Fruit fly (Drosophila melanogaster): ENCODE measurements around the gene CG34436.

CG34436 gene

dm6 chr3R:28330266-28331125 lies 48.1 kb downstream of the CG34436 start:
- TF ChIP-seq psq (optimal IDR thresholded peaks at IDR 0.05) (no peak), pan (optimal IDR thresholded peaks at IDR 0.05) (no peak), EcR (GFP tag; optimal IDR thresholded peaks at IDR 0.05) (no peak), Dll (optimal IDR thresholded peaks at IDR 0.05) (no peak), usp (GFP tag; optimal IDR thresholded peaks at IDR 0.05) (no peak), CG8478 (optimal IDR thresholded peaks at IDR 0.05) (no peak)

dm6 chr3R:28331126-28331490 lies 48.7 kb downstream of the CG34436 start:
- TF ChIP-seq usp (GFP tag; optimal IDR thresholded peaks at IDR 0.05) (no peak), Dll (optimal IDR thresholded peaks at IDR 0.05) (no peak), psq (optimal IDR thresholded peaks at IDR 0.05) (no peak), EcR (GFP tag; optimal IDR thresholded peaks at IDR 0.05) (no peak), pan (optimal IDR thresholded peaks at IDR 0.05) (no peak), CG8478 (optimal IDR thresholded peaks at IDR 0.05) (no peak)

- TF ChIP-seq pan (optimal IDR thresholded peaks at IDR 0.05) (no peak), EcR (GFP tag; optimal IDR thresholded peaks at IDR 0.05) (no peak), usp (GFP tag; optimal IDR thresholded peaks at IDR 0.05) (no peak), CG8478 (optimal IDR thresholded peaks at IDR 0.05) (no peak), psq (optimal IDR thresholded peaks at IDR 0.05) (no peak), Dll (optimal IDR thresholded peaks at IDR 0.05) (no peak)
These were observed 49.8 kb downstream of the CG34436 start for dm6 chr3R:28332137-28332671.

dm6 chr3R:28332674-28333421 lies 50.5 kb downstream of the CG34436 start:
- TF ChIP-seq Dll (optimal IDR thresholded peaks at IDR 0.05) (no peak), usp (GFP tag; optimal IDR thresholded peaks at IDR 0.05) (no peak)

All from whole organism.